Fruit fly (Drosophila melanogaster) whole organism, embryonic: ENCODE data around the gene CG13991.
A peak's percentile ranks its signal among the peaks of the same experiment; 100 is the strongest.

Experiments
- Bteb2 ChIP-seq: fragments of 200-800 bp; sonication (Bioruptor generic); optimal IDR thresholded peaks from 2 replicates; lab custom pipeline; 2016; ENCODE audit warnings: missing biosample characterization, missing genetic modification characterization
- C15 ChIP-seq: fragments of 200-800 bp; sonication (Bioruptor generic); IDR thresholded peaks from 3 replicates; pipeline ENCODE4 v1.3.6; 2022; ENCODE audit warnings: missing biosample characterization, missing genetic modification characterization
- CG10209 ChIP-seq: fragments of 200-800 bp; sonication (Bioruptor generic); optimal IDR thresholded peaks from 3 replicates; lab custom pipeline; 2017; ENCODE audit warnings: missing biosample characterization, mild to moderate bottlenecking, missing genetic modification characterization, missing genetic modification reagents
- CG10959 ChIP-seq: fragments of 200-800 bp; sonication (Bioruptor generic); IDR thresholded peaks from 2 replicates; pipeline ENCODE4 v1.3.6; 2022; ENCODE audit warnings: missing biosample characterization, missing genetic modification characterization
- CG11456 ChIP-seq: fragments of 200-800 bp; sonication (Bioruptor generic); IDR thresholded peaks from 3 replicates; pipeline ENCODE4 v1.3.6; 2022; ENCODE audit warnings: missing biosample characterization, missing genetic modification characterization
- CG12659 ChIP-seq: fragments of 200-800 bp; sonication (Bioruptor generic); optimal IDR thresholded peaks from 3 replicates; lab custom pipeline; 2017; ENCODE audit warnings: mild to moderate bottlenecking, missing biosample characterization, missing genetic modification reagents, missing genetic modification characterization
- CG13296 ChIP-seq: fragments of 200-800 bp; sonication (Bioruptor generic); optimal IDR thresholded peaks from 3 replicates; lab custom pipeline; 2018; ENCODE audit warnings: missing biosample characterization, mild to moderate bottlenecking, missing genetic modification characterization
- CG13775 ChIP-seq: fragments of 200-800 bp; sonication (Bioruptor generic); optimal IDR thresholded peaks from 3 replicates; lab custom pipeline; 2017; ENCODE audit warnings: missing biosample characterization, mild to moderate bottlenecking, missing genetic modification characterization
- CG1603 ChIP-seq: fragments of 200-800 bp; sonication (Bioruptor generic); optimal IDR thresholded peaks from 2 replicates; lab custom pipeline; 2019; ENCODE audit warnings: missing biosample characterization, mild to moderate bottlenecking, missing genetic modification characterization, moderate library complexity
- CG17186 ChIP-seq: fragments of 200-800 bp; sonication (Bioruptor generic); optimal IDR thresholded peaks from 3 replicates; lab custom pipeline; 2017; ENCODE audit warnings: missing biosample characterization, missing genetic modification reagents, missing genetic modification characterization
- CG17359 ChIP-seq: fragments of 200-800 bp; sonication (Bioruptor generic); optimal IDR thresholded peaks from 3 replicates; lab custom pipeline; 2018; ENCODE audit warnings: missing biosample characterization, mild to moderate bottlenecking, missing genetic modification characterization, moderate library complexity
- CG17829 ChIP-seq: fragments of 200-800 bp; optimal IDR thresholded peaks from 2 replicates; lab custom pipeline; 2019; ENCODE audit warnings: missing biosample characterization, mild to moderate bottlenecking, missing genetic modification characterization, moderate library complexity
- CG18011 ChIP-seq: fragments of 200-800 bp; sonication (Bioruptor generic); optimal IDR thresholded peaks from 2 replicates; lab custom pipeline; 2017; ENCODE audit warnings: missing biosample characterization, missing genetic modification characterization, mild to moderate bottlenecking, moderate library complexity, missing genotype
- CG18599 ChIP-seq: fragments of 200-800 bp; sonication (Bioruptor generic); optimal IDR thresholded peaks from 3 replicates; lab custom pipeline; 2017; ENCODE audit warnings: missing biosample characterization, missing genetic modification characterization, mild to moderate bottlenecking, moderate library complexity, missing genetic modification reagents
- CG2199 ChIP-seq: fragments of 200-800 bp; sonication (Bioruptor generic); IDR thresholded peaks from 3 replicates; pipeline ENCODE4 v1.3.6; 2022; ENCODE audit warnings: missing biosample characterization, missing genetic modification characterization
- CG2875 ChIP-seq: fragments of 200-800 bp; sonication (Bioruptor generic); optimal IDR thresholded peaks from 2 replicates; lab custom pipeline; 2017; ENCODE audit warnings: missing biosample characterization, mild to moderate bottlenecking, missing genetic modification characterization, missing genetic modification reagents
- CG32532 ChIP-seq: fragments of 200-800 bp; sonication (Bioruptor generic); IDR thresholded peaks from 2 replicates; pipeline ENCODE4 v1.3.6; 2022; ENCODE audit warnings: missing biosample characterization, missing genetic modification characterization
- CG33213 ChIP-seq: fragments of 200-800 bp; sonication (Bioruptor generic); optimal IDR thresholded peaks from 3 replicates; lab custom pipeline; 2016; ENCODE audit warnings: missing biosample characterization, missing genetic modification characterization
- CG7839 ChIP-seq: fragments of 200-800 bp; sonication (Bioruptor generic); optimal IDR thresholded peaks from 3 replicates; lab custom pipeline; 2018; ENCODE audit warnings: missing biosample characterization, mild to moderate bottlenecking, missing genetic modification characterization, moderate library complexity
- CG9437 ChIP-seq: fragments of 200-800 bp; sonication (Bioruptor generic); optimal IDR thresholded peaks from 2 replicates; lab custom pipeline; 2018; ENCODE audit warnings: missing biosample characterization, mild to moderate bottlenecking, missing genetic modification characterization
- CoRest ChIP-seq: fragments of 200-800 bp; sonication (Bioruptor generic); optimal IDR thresholded peaks from 3 replicates; lab custom pipeline; 2018; ENCODE audit warnings: missing biosample characterization, mild to moderate bottlenecking, missing genetic modification characterization, moderate library complexity
- CrebB ChIP-seq: fragments of 200-800 bp; sonication (Bioruptor generic); optimal IDR thresholded peaks from 3 replicates; lab custom pipeline; 2018; ENCODE audit warnings: missing biosample characterization, mild to moderate bottlenecking, missing genetic modification characterization
- Dref ChIP-seq: fragments of 200-800 bp; sonication (Bioruptor generic); IDR thresholded peaks from 2 replicates; pipeline ENCODE4 v1.3.6; 2022; ENCODE audit warnings: missing biosample characterization, missing genetic modification characterization
- HLHmδ ChIP-seq: fragments of 200-800 bp; sonication (Bioruptor generic); optimal IDR thresholded peaks from 2 replicates; lab custom pipeline; 2018; ENCODE audit warnings: missing biosample characterization, mild to moderate bottlenecking, missing genetic modification characterization, moderate library complexity
- MBD-R2 ChIP-seq: fragments of 200-800 bp; sonication (Bioruptor generic); IDR thresholded peaks from 2 replicates; pipeline ENCODE4 v1.3.6; 2022; ENCODE audit warnings: missing biosample characterization, missing genetic modification characterization
- MESR4 ChIP-seq: fragments of 200-800 bp; sonication (Bioruptor generic); optimal IDR thresholded peaks from 2 replicates; lab custom pipeline; 2018; ENCODE audit warnings: missing biosample characterization, mild to moderate bottlenecking, missing genetic modification characterization, moderate library complexity
- Max ChIP-seq: fragments of 200-800 bp; sonication (Bioruptor generic); optimal IDR thresholded peaks from 2 replicates; lab custom pipeline; 2016; ENCODE audit warnings: missing biosample characterization, mild to moderate bottlenecking, missing genetic modification characterization
- NC2α ChIP-seq: fragments of 200-800 bp; sonication (Bioruptor generic); optimal IDR thresholded peaks from 2 replicates; lab custom pipeline; 2016; ENCODE audit warnings: missing biosample characterization, missing genetic modification characterization
- Oaz ChIP-seq: fragments of 200-800 bp; sonication (Bioruptor generic); IDR thresholded peaks from 2 replicates; pipeline ENCODE4 v1.3.6; 2022; ENCODE audit warnings: missing biosample characterization, missing genetic modification characterization
- Rfx ChIP-seq: fragments of 200-800 bp; sonication (Bioruptor generic); IDR thresholded peaks from 2 replicates; pipeline ENCODE4 v1.3.6; 2022; ENCODE audit warnings: missing biosample characterization, missing genetic modification characterization
- Sox102F ChIP-seq: fragments of 200-800 bp; sonication (Bioruptor generic); optimal IDR thresholded peaks from 2 replicates; lab custom pipeline; 2018; ENCODE audit warnings: missing biosample characterization, mild to moderate bottlenecking, missing genetic modification characterization, moderate library complexity
- Trl ChIP-seq, 3 experiments: fragments of >200 bp in 2 of 3; fragments of 200-800 bp in 1 of 3; sonication (Bioruptor generic) in 1 of 3; optimal IDR thresholded peaks; 2 replicates in 1 of 3; 3 replicates in 2 of 3; lab custom pipeline; 2016 to 2017; ENCODE audit warnings: missing biosample characterization in 1 of 3, missing genetic modification characterization in 1 of 3
- Xrp1 ChIP-seq: fragments of 200-800 bp; sonication (Bioruptor generic); IDR thresholded peaks from 2 replicates; pipeline ENCODE4 v1.3.6; 2022; ENCODE audit warnings: missing biosample characterization, missing genetic modification characterization
- YL-1 ChIP-seq: fragments of 200-800 bp; sonication (Bioruptor generic); optimal IDR thresholded peaks from 3 replicates; lab custom pipeline; 2017; ENCODE audit warnings: missing biosample characterization, mild to moderate bottlenecking, missing genetic modification characterization
- ara ChIP-seq: fragments of 200-800 bp; sonication (Bioruptor generic); IDR thresholded peaks from 2 replicates; pipeline ENCODE4 v1.3.6; 2022; ENCODE audit warnings: missing biosample characterization, missing genetic modification characterization
- ase ChIP-seq: fragments of 200-800 bp; sonication (Bioruptor generic); IDR thresholded peaks from 3 replicates; pipeline ENCODE4 v1.3.6; 2022; ENCODE audit warnings: missing biosample characterization, missing genetic modification characterization
- cato ChIP-seq: fragments of 200-800 bp; sonication (Bioruptor generic); optimal IDR thresholded peaks from 2 replicates; lab custom pipeline; 2016; ENCODE audit warnings: missing biosample characterization, missing genetic modification characterization, borderline replicate concordance
- crp ChIP-seq, 2 experiments: fragments of 200-800 bp; sonication (Bioruptor generic); optimal IDR thresholded peaks; 2 replicates in 1 of 2; 3 replicates in 1 of 2; lab custom pipeline; 2017; ENCODE audit warnings: missing biosample characterization in 2 of 2, missing genetic modification characterization in 2 of 2, mild to moderate bottlenecking in 1 of 2, moderate library complexity in 1 of 2
- dmrt11E ChIP-seq: fragments of 200-800 bp; sonication (Bioruptor generic); optimal IDR thresholded peaks from 3 replicates; lab custom pipeline; 2018; ENCODE audit warnings: missing biosample characterization, mild to moderate bottlenecking, missing genetic modification characterization, moderate library complexity
- dysf ChIP-seq: fragments of 200-800 bp; sonication (Bioruptor generic); IDR thresholded peaks from 3 replicates; pipeline ENCODE4 v1.3.6; 2022; ENCODE audit warnings: missing biosample characterization, missing genetic modification characterization
- insv ChIP-seq, 2 experiments: fragments of 200-800 bp; sonication (Bioruptor generic); optimal IDR thresholded peaks; 3 replicates each; lab custom pipeline; 2016 to 2018; ENCODE audit warnings: missing biosample characterization in 2 of 2, missing genetic modification characterization in 2 of 2
- knrl ChIP-seq: fragments of 200-800 bp; sonication (Bioruptor generic); IDR thresholded peaks from 3 replicates; pipeline ENCODE4 v1.3.6; 2022; ENCODE audit warnings: missing biosample characterization, missing genetic modification characterization; ENCODE audit not compliant: partially characterized antibody
- nerfin-1 ChIP-seq: fragments of 200-800 bp; sonication (Bioruptor generic); optimal IDR thresholded peaks from 3 replicates; lab custom pipeline; 2019; ENCODE audit warnings: missing biosample characterization, mild to moderate bottlenecking, missing genetic modification characterization, moderate library complexity
- repo ChIP-seq: fragments of 200-800 bp; sonication (Bioruptor generic); optimal IDR thresholded peaks from 2 replicates; lab custom pipeline; 2016; ENCODE audit warnings: missing biosample characterization, missing genetic modification characterization
- sens ChIP-seq: fragments of 200-800 bp; sonication (Bioruptor generic); peaks from one replicate; lab custom pipeline; 2016; ENCODE audit warnings: missing biosample characterization, missing genetic modification characterization
- so ChIP-seq: fragments of 200-800 bp; sonication (Bioruptor generic); IDR thresholded peaks from 3 replicates; pipeline ENCODE4 v1.3.6; 2022; ENCODE audit warnings: missing biosample characterization, missing genetic modification characterization
- sqz ChIP-seq: fragments of 200-800 bp; sonication (Bioruptor generic); optimal IDR thresholded peaks from 3 replicates; lab custom pipeline; 2018; ENCODE audit warnings: missing biosample characterization, mild to moderate bottlenecking, missing genetic modification characterization
- stc ChIP-seq: fragments of 200-800 bp; sonication (Bioruptor generic); IDR thresholded peaks from 2 replicates; pipeline ENCODE4 v1.3.6; 2022; ENCODE audit warnings: missing biosample characterization, missing genetic modification characterization
- tgo ChIP-seq: fragments of 200-800 bp; sonication (Bioruptor generic); IDR thresholded peaks from 3 replicates; pipeline ENCODE4 v1.3.6; 2022; ENCODE audit warnings: missing biosample characterization, missing genetic modification characterization
- toy ChIP-seq: fragments of 200-800 bp; sonication (Bioruptor generic); IDR thresholded peaks from 2 replicates; pipeline ENCODE4 v1.3.6; 2022; ENCODE audit warnings: missing biosample characterization, missing genetic modification characterization

CG13991 gene

DNA sequence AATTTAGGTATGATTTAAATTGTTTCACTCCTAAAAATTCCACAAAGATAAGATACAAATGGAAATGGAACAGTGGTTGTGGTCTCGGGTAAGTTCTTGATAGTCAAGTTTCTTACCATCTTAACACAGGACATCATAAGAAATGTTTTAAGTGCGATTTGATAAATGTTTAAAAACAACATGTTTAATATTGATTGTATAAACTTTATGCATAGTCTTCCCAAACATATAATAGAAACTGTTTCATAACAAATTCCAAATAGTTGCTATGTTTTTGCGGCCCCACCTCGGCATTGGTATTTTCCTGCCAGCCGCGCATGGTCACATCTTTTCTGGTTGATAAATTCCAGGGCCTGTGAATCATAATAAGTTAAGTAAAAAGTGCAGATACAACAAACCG, 14.4 kb upstream of the CG13991 start, which contains the start of gene Arpc4 (continued):
- TF ChIP-seq CG2199 (GFP tag; lab: Robert Waterston, UW) (0 out of 3 replicates have a peak, but pooled peaks have one; percentile 37), CG7839 (peak; percentile 57), CG10959 (GFP tag; lab: Robert Waterston, UW) (no peak), dysf (GFP tag; lab: Robert Waterston, UW) (peak; percentile 83), CG13296 (GFP tag; lab: Kevin White, UChicago) (no peak), dmrt11E (tag; lab: Kevin White, UChicago) (peak; percentile 50), Rfx (peak; percentile 82), NC2α (GFP tag; lab: Kevin White, UChicago) (no peak), CG12659 (peak; percentile 61), CG10209 (GFP tag; lab: Kevin White, UChicago) (peak; percentile 48), Dref (GFP tag; lab: Robert Waterston, UW) (0 out of 2 replicates have a peak, but pooled peaks have one; percentile 19), sens (GFP tag; lab: Kevin White, UChicago) (peak; percentile 82), repo (peak; percentile 19), Trl (optimal IDR thresholded peaks at IDR 0.05; lab: Kevin White, UChicago) (no peak), Trl (GFP tag; optimal IDR thresholded peaks at IDR 0.05; lab: Kevin White, UChicago) (peak; percentile 54), CG1603 (peak; percentile 79), C15 (GFP tag; lab: Robert Waterston, UW) (peak; percentile 54; the same call in 1 of the 3 replicates), CG11456 (peak; percentile 83), tgo (GFP tag; lab: Robert Waterston, UW) (peak; percentile 74; the same call in 2 of the 3 replicates), CG18599 (GFP tag; lab: Kevin White, UChicago) (no peak), Xrp1 (GFP tag; lab: Robert Waterston, UW) (peak; percentile 67), knrl (GFP tag; lab: Robert Waterston, UW) (peak; percentile 36; the same call in 1 of the 3 replicates), CoRest (tag; lab: Kevin White, UChicago) (peak; percentile 55), CG9437 (GFP tag; lab: Kevin White, UChicago) (no peak), CrebB (tag; lab: Kevin White, UChicago) (peak; percentile 21), insv (GFP tag; optimal IDR thresholded peaks at IDR 0.05; lab: Kevin White, UChicago) (no peak), Bteb2 (GFP tag; lab: Kevin White, UChicago) (peak; percentile 13), MBD-R2 (peak; percentile 70), Sox102F (GFP tag; lab: Kevin White, UChicago) (no peak), Max (GFP tag; lab: Kevin White, UChicago) (peak; percentile 20), CG33213 (GFP tag; lab: Kevin White, UChicago) (peak; percentile 19), cato (GFP tag; lab: Kevin White, UChicago) (peak; percentile 4), ase (GFP tag; lab: Robert Waterston, UW) (peak; percentile 46; the same call in 1 of the 3 replicates), MESR4 (no peak), CG17359 (peak; percentile 5), CG17186 (GFP tag; lab: Kevin White, UChicago) (peak; percentile 34), so (GFP tag; lab: Robert Waterston, UW) (no peak), CG2875 (GFP tag; lab: Kevin White, UChicago) (no peak), crp (GFP tag; optimal IDR thresholded peaks at IDR 0.05; lab: Kevin White, UChicago) (no peak), stc (GFP tag; lab: Robert Waterston, UW) (peak; percentile 28; the same call in 1 of the 2 replicates), CG32532 (GFP tag; lab: Robert Waterston, UW) (peak; percentile 68), CG17829 (tag; lab: Kevin White, UChicago) (peak; percentile 57), sqz (no peak), CG18011 (peak; percentile 18), YL-1 (GFP tag; lab: Kevin White, UChicago) (peak; percentile 44), nerfin-1 (tag; lab: Kevin White, UChicago) (peak; percentile 69), HLHmδ (no peak), toy (no peak), Oaz (GFP tag; lab: Robert Waterston, UW) (peak; percentile 72), CG13775 (GFP tag; lab: Kevin White, UChicago) (peak; percentile 33), ara (GFP tag; lab: Robert Waterston, UW) (no peak; the same call in 1 of the 2 replicates)
